Worm (Caenorhabditis elegans) whole organism, L4 larva: Measurements from ENCODE around the gene srxa-9.

Experiments
- F10B5.3 ChIP-seq: sonication (generic microtip); optimal IDR thresholded peaks from 2 replicates; lab custom pipeline; 2016; ENCODE audit warnings: mild to moderate bottlenecking, missing genetic modification characterization, missing compliant biosample characterization
- F26F4.8 ChIP-seq: fragments of 200-800 bp; sonication (Bioruptor generic); conservative IDR thresholded peaks from 2 replicates; pipeline ENCODE4 v1.3.6; 2022; ENCODE audit warnings: missing genetic modification characterization, missing compliant biosample characterization
- F37D6.2 ChIP-seq: sonication (generic microtip); optimal IDR thresholded peaks from 2 replicates; lab custom pipeline; 2016; ENCODE audit warnings: mild to moderate bottlenecking, missing genetic modification characterization, missing compliant biosample characterization
- F44E2.7 ChIP-seq: fragments of 200-800 bp; sonication (Bioruptor generic); IDR thresholded peaks from 2 replicates; pipeline ENCODE4 v2.1.2; 2022; ENCODE audit warnings: missing genetic modification characterization, missing compliant biosample characterization
- F49E8.2 ChIP-seq: sonication (generic microtip); optimal IDR thresholded peaks from 2 replicates; lab custom pipeline; 2016; ENCODE audit warnings: missing compliant biosample characterization, mild to moderate bottlenecking, missing genetic modification characterization, borderline replicate concordance
- T26A8.4 ChIP-seq: fragments of 200-800 bp; sonication (Bioruptor generic); IDR thresholded peaks from 2 replicates; pipeline ENCODE4 v1.3.6; 2022; ENCODE audit warnings: missing genetic modification characterization, missing compliant biosample characterization
- Y48G9A.11 ChIP-seq: fragments of 200-800 bp; sonication (Bioruptor generic); IDR thresholded peaks from 2 replicates; pipeline ENCODE4 v1.3.6; 2022; ENCODE audit warnings: missing genetic modification reagents, missing genetic modification characterization, missing compliant biosample characterization
- Y5F2A.4 ChIP-seq: fragments of 200-800 bp; sonication (Bioruptor generic); optimal IDR thresholded peaks from 2 replicates; lab custom pipeline; 2018; ENCODE audit warnings: mild to moderate bottlenecking, missing genetic modification characterization, missing compliant biosample characterization
- aha-1 ChIP-seq: fragments of 150-350 bp; peaks from one replicate; lab custom pipeline; 2014; ENCODE audit warnings: missing biosample characterization, missing genetic modification characterization
- ceh-20 ChIP-seq: fragments of 200-800 bp; sonication (Bioruptor generic); IDR thresholded peaks from 2 replicates; pipeline ENCODE4 v1.3.6; 2022; ENCODE audit warnings: missing genetic modification reagents, missing genetic modification characterization, missing compliant biosample characterization
- ceh-28 ChIP-seq: fragments of 150-350 bp; optimal IDR thresholded peaks from 2 replicates; lab custom pipeline; 2014; ENCODE audit warnings: missing biosample characterization, missing genetic modification reagents, missing genetic modification characterization
- ceh-32 ChIP-seq: sonication (generic microtip); optimal IDR thresholded peaks from 2 replicates; lab custom pipeline; 2016; ENCODE audit warnings: mild to moderate bottlenecking, missing genetic modification characterization, missing compliant biosample characterization; ENCODE audit not compliant: poor library complexity
- ces-1 ChIP-seq: fragments of 150-350 bp; sonication (generic microtip); optimal IDR thresholded peaks from 4 replicates; lab custom pipeline; 2014; ENCODE audit warnings: missing biosample characterization, missing genetic modification reagents, missing genetic modification characterization
- cey-2 ChIP-seq: sonication (generic microtip); optimal IDR thresholded peaks from 3 replicates; lab custom pipeline; 2017; ENCODE audit warnings: missing genetic modification characterization, mild to moderate bottlenecking, missing compliant biosample characterization, antibody characterized with exemption, borderline replicate concordance; ENCODE audit not compliant: insufficient read depth
- daf-16 ChIP-seq, 3 experiments: sonication (generic microtip); optimal IDR thresholded peaks; 2 replicates each; lab custom pipeline; 2016 to 2017; ENCODE audit warnings: missing genetic modification characterization in 3 of 3, missing genetic modification reagents in 3 of 3, mild to moderate bottlenecking in 2 of 3, missing compliant biosample characterization in 2 of 3, missing biosample characterization in 1 of 3, moderate library complexity in 1 of 3
- daf-19 ChIP-seq: fragments of 200-800 bp; sonication (Bioruptor generic); conservative IDR thresholded peaks from 2 replicates; pipeline ENCODE4 v1.3.6; 2022; ENCODE audit warnings: missing genetic modification characterization, missing compliant biosample characterization
- dmd-6 ChIP-seq: fragments of 200-800 bp; sonication (Bioruptor generic); IDR thresholded peaks from 2 replicates; pipeline ENCODE4 v1.3.6; 2022; ENCODE audit warnings: missing genetic modification reagents, missing genetic modification characterization, missing compliant biosample characterization
- dmd-8 ChIP-seq: fragments of 200-800 bp; sonication (Bioruptor generic); IDR thresholded peaks from 2 replicates; pipeline ENCODE4 v1.3.6; 2022; ENCODE audit warnings: missing genetic modification characterization, missing compliant biosample characterization
- dmd-9 ChIP-seq: fragments of 200-800 bp; sonication (Bioruptor generic); IDR thresholded peaks from 2 replicates; pipeline ENCODE4 v1.3.6; 2022; ENCODE audit warnings: missing genetic modification reagents, missing genetic modification characterization, missing compliant biosample characterization
- dpl-1 ChIP-seq: fragments of 150-350 bp; optimal IDR thresholded peaks from 2 replicates; lab custom pipeline; 2014; ENCODE audit warnings: missing biosample characterization, missing genetic modification reagents, missing genetic modification characterization
- egl-27 ChIP-seq: sonication (generic microtip); optimal IDR thresholded peaks from 3 replicates; lab custom pipeline; 2017; ENCODE audit warnings: missing biosample characterization, missing genetic modification reagents, missing genetic modification characterization
- fos-1 ChIP-seq: fragments of 150-350 bp; optimal IDR thresholded peaks from 2 replicates; lab custom pipeline; 2014; ENCODE audit warnings: missing biosample characterization, missing genetic modification characterization
- gei-8 ChIP-seq: fragments of 200-800 bp; sonication (Bioruptor generic); optimal IDR thresholded peaks from 2 replicates; lab custom pipeline; 2018; ENCODE audit warnings: mild to moderate bottlenecking, missing genetic modification characterization, missing compliant biosample characterization
- hif-1 ChIP-seq, 2 experiments: sonication (generic microtip); optimal IDR thresholded peaks; 2 replicates each; lab custom pipeline; 2016 to 2017; ENCODE audit warnings: missing compliant biosample characterization in 2 of 2, missing genetic modification characterization in 2 of 2, missing genetic modification reagents in 2 of 2, missing genotype in 2 of 2, mild to moderate bottlenecking in 1 of 2
- hlh-30 ChIP-seq: sonication (generic microtip); optimal IDR thresholded peaks from 2 replicates; lab custom pipeline; 2017; ENCODE audit warnings: antibody characterized with exemption, mild to moderate bottlenecking, missing genetic modification characterization, missing compliant biosample characterization; ENCODE audit not compliant: insufficient read depth
- hmg-1.1 ChIP-seq: fragments of 200-800 bp; sonication (Bioruptor generic); IDR thresholded peaks from 2 replicates; pipeline ENCODE4 v1.3.6; 2022; ENCODE audit warnings: missing genetic modification reagents, missing genetic modification characterization, missing compliant biosample characterization
- jun-1 ChIP-seq: fragments of 150-350 bp; optimal IDR thresholded peaks from 2 replicates; lab custom pipeline; 2014; ENCODE audit warnings: missing biosample characterization, missing genetic modification reagents, missing genetic modification characterization
- lim-7 ChIP-seq: fragments of 200-800 bp; sonication (Bioruptor generic); IDR thresholded peaks from 2 replicates; pipeline ENCODE4 v1.3.6; 2022; ENCODE audit warnings: missing genetic modification characterization, missing compliant biosample characterization
- lin-38 ChIP-seq: fragments of 200-800 bp; sonication (Bioruptor generic); IDR thresholded peaks from 2 replicates; pipeline ENCODE4 v1.3.6; 2022; ENCODE audit warnings: missing genetic modification reagents, missing genetic modification characterization, missing compliant biosample characterization
- lsy-2 ChIP-seq, 2 experiments: fragments of 150-350 bp in 1 of 2; sonication (generic microtip) in 1 of 2; optimal IDR thresholded peaks; 2 replicates each; lab custom pipeline; 2014 to 2017; ENCODE audit warnings: missing biosample characterization in 2 of 2, missing genetic modification characterization in 2 of 2
- mdt-29 ChIP-seq: fragments of 200-800 bp; sonication (Bioruptor generic); IDR thresholded peaks from 2 replicates; pipeline ENCODE4 v1.3.6; 2022; ENCODE audit warnings: missing genetic modification reagents, missing genetic modification characterization, missing compliant biosample characterization
- mes-2 ChIP-seq: sonication (generic microtip); optimal IDR thresholded peaks from 2 replicates; lab custom pipeline; 2016; ENCODE audit warnings: missing genotype, mild to moderate bottlenecking, missing genetic modification characterization, missing compliant biosample characterization; ENCODE audit not compliant: poor library complexity, severe bottlenecking
- mxl-2 ChIP-seq: fragments of 200-800 bp; sonication (Bioruptor generic); conservative IDR thresholded peaks from 2 replicates; pipeline ENCODE4 v1.3.6; 2022; ENCODE audit warnings: missing genetic modification reagents, missing genetic modification characterization, missing compliant biosample characterization
- nhr-237 ChIP-seq: sonication (generic microtip); optimal IDR thresholded peaks from 2 replicates; lab custom pipeline; 2017; ENCODE audit warnings: missing biosample characterization, missing genetic modification characterization
- nhr-25 ChIP-seq: sonication (generic microtip); optimal IDR thresholded peaks from 2 replicates; lab custom pipeline; 2017; ENCODE audit warnings: missing genetic modification characterization, mild to moderate bottlenecking, missing compliant biosample characterization, antibody characterized with exemption, moderate library complexity, borderline replicate concordance; ENCODE audit not compliant: insufficient read depth
- pha-4 ChIP-seq, 2 experiments: fragments of 150-350 bp in 1 of 2; fragments of 200-800 bp in 1 of 2; sonication (Bioruptor generic) in 1 of 2; IDR thresholded peaks in 1 of 2; optimal IDR thresholded peaks in 1 of 2; 2 replicates each; pipeline versions ENCODE4 v1.3.6 to Lab custom; 2014 to 2022; ENCODE audit warnings: missing genetic modification characterization in 2 of 2, missing genetic modification reagents in 2 of 2, missing biosample characterization in 1 of 2, missing compliant biosample characterization in 1 of 2
- php-3 ChIP-seq: fragments of 200-800 bp; sonication (Bioruptor generic); IDR thresholded peaks from 2 replicates; pipeline ENCODE4 v1.3.6; 2022; ENCODE audit warnings: missing genetic modification reagents, missing genetic modification characterization, missing compliant biosample characterization
- saeg-2 ChIP-seq: fragments of 200-800 bp; sonication (Bioruptor generic); IDR thresholded peaks from 2 replicates; pipeline ENCODE4 v1.3.6; 2022; ENCODE audit warnings: missing genetic modification reagents, missing genetic modification characterization, missing compliant biosample characterization
- spr-1 ChIP-seq: sonication (generic microtip); optimal IDR thresholded peaks from 2 replicates; lab custom pipeline; 2016; ENCODE audit warnings: mild to moderate bottlenecking, missing genetic modification characterization, missing compliant biosample characterization
- spr-3 ChIP-seq: fragments of 200-800 bp; sonication (Bioruptor generic); optimal IDR thresholded peaks from 2 replicates; lab custom pipeline; 2018; ENCODE audit warnings: mild to moderate bottlenecking, missing genetic modification characterization, missing compliant biosample characterization
- tag-97 ChIP-seq: fragments of 200-800 bp; sonication (Bioruptor generic); IDR thresholded peaks from 2 replicates; pipeline ENCODE4 v1.3.6; 2022; ENCODE audit warnings: missing genetic modification characterization, missing compliant biosample characterization
- unc-130 ChIP-seq: sonication (generic microtip); optimal IDR thresholded peaks from 2 replicates; lab custom pipeline; 2016; ENCODE audit warnings: missing genetic modification reagents, missing genetic modification characterization, missing compliant biosample characterization
- unc-62 ChIP-seq, 3 experiments: fragments of 150-350 bp in 1 of 3; sonication (generic microtip); optimal IDR thresholded peaks in 2 of 3; peaks in 1 of 3; 1 replicate in 1 of 3; 2 replicates in 2 of 3; lab custom pipeline; 2014 to 2017; ENCODE audit warnings: missing biosample characterization in 3 of 3, missing genetic modification characterization in 3 of 3, missing genetic modification reagents in 3 of 3, missing genotype in 1 of 3
- zip-11 ChIP-seq: fragments of 200-800 bp; sonication (Bioruptor generic); IDR thresholded peaks from 2 replicates; pipeline ENCODE4 v1.3.6; 2022; ENCODE audit warnings: missing genetic modification characterization, missing compliant biosample characterization

srxa-9 gene

ce11 chrX:15707366-15707892 lies 39.4 kb upstream of the srxa-9 start (continued):
- no peak for TF ChIP-seq mxl-2 (GFP tag; lab: Robert Waterston, UW)
- no peak for TF ChIP-seq Y5F2A.4 (GFP tag; lab: Kevin White, UChicago)
- peak; percentile 82 for TF ChIP-seq ceh-20 (GFP tag; lab: Robert Waterston, UW)
- no peak for TF ChIP-seq fos-1
- peak; percentile 59 for TF ChIP-seq ceh-28 (tag; lab: Kevin White, UChicago)
- no peak for TF ChIP-seq dmd-9 (GFP tag; lab: Robert Waterston, UW)
- no peak for TF ChIP-seq F26F4.8
- TF ChIP-seq php-3, result no peak
- peak; percentile 34 for TF ChIP-seq lin-38 (GFP tag; lab: Robert Waterston, UW)
- peak; percentile 46 for TF ChIP-seq F37D6.2 (tag; lab: Kevin White, UChicago)
- TF ChIP-seq dmd-6 (GFP tag; lab: Robert Waterston, UW), result peak; percentile 95
- TF ChIP-seq dpl-1 (GFP tag; lab: Kevin White, UChicago), result no peak
- TF ChIP-seq zip-11, result no peak
- TF ChIP-seq spr-3 (GFP tag; lab: Kevin White, UChicago), result no peak
- no peak for TF ChIP-seq tag-97 (GFP tag; lab: Robert Waterston, UW)
- TF ChIP-seq gei-8 (GFP tag; lab: Kevin White, UChicago), result peak; percentile 54
- TF ChIP-seq nhr-237, result no peak
- TF ChIP-seq T26A8.4 (GFP tag; lab: Robert Waterston, UW), result peak; percentile 64

- TF ChIP-seq F49E8.2 (tag; lab: Kevin White, UChicago) (no peak), daf-19 (GFP tag; lab: Robert Waterston, UW) (no peak), unc-62 (GFP tag; optimal IDR thresholded peaks at IDR 0.05 in 1 of 2; lab: Kevin White, UChicago) (peak in 1 of 2 experiments; percentile 56), unc-62 (tag; optimal IDR thresholded peaks at IDR 0.05; lab: Kevin White, UChicago) (no peak), daf-16 (GFP tag; optimal IDR thresholded peaks at IDR 0.05; lab: Kevin White, UChicago) (no peak), daf-16 (tag; optimal IDR thresholded peaks at IDR 0.05; lab: Kevin White, UChicago) (peak; percentile 65), jun-1 (tag; lab: Kevin White, UChicago) (no peak), F10B5.3 (tag; lab: Kevin White, UChicago) (no peak), hif-1 (tag; optimal IDR thresholded peaks at IDR 0.05; lab: Kevin White, UChicago) (no peak)
These were observed 38.9 kb upstream of the srxa-9 start, which contains the start of gene nhr-48 for ce11 chrX:15707913-15708312. TSS of gene nhr-48 (plus strand) at chrX:15708213.

ce11 chrX:15709594-15709993 lies 37.2 kb upstream of the srxa-9 start:
- no peak for TF ChIP-seq cey-2
- TF ChIP-seq mdt-29 (GFP tag; lab: Robert Waterston, UW), result no peak
- no peak for TF ChIP-seq pha-4 (GFP tag; IDR thresholded peaks at IDR 0.05; lab: Robert Waterston, UW)
- no peak for TF ChIP-seq pha-4 (tag; optimal IDR thresholded peaks at IDR 0.05; lab: Kevin White, UChicago)
- peak in 1 of 2 experiments; percentile 55 for TF ChIP-seq lsy-2 (tag; optimal IDR thresholded peaks at IDR 0.05; lab: Kevin White, UChicago)
- no peak for TF ChIP-seq ces-1 (GFP tag; lab: Kevin White, UChicago)
- no peak for TF ChIP-seq Y5F2A.4 (GFP tag; lab: Kevin White, UChicago)
- no peak for TF ChIP-seq spr-1
- TF ChIP-seq zip-11, result no peak
- TF ChIP-seq Y48G9A.11, result no peak
- peak; percentile 85 for TF ChIP-seq aha-1 (tag; lab: Kevin White, UChicago)
- no peak for TF ChIP-seq ceh-32 (tag; lab: Kevin White, UChicago)
- TF ChIP-seq dmd-9 (GFP tag; lab: Robert Waterston, UW), result no peak
- peak; percentile 88 for TF ChIP-seq hlh-30 (tag; lab: Kevin White, UChicago)
- TF ChIP-seq dmd-6 (GFP tag; lab: Robert Waterston, UW), result peak; percentile 93
- TF ChIP-seq hmg-1.1 (GFP tag; lab: Robert Waterston, UW), result no peak
- no peak for TF ChIP-seq F49E8.2 (tag; lab: Kevin White, UChicago)
- TF ChIP-seq dmd-8, result no peak
- no peak for TF ChIP-seq egl-27 (tag; lab: Kevin White, UChicago)
- TF ChIP-seq dpl-1 (GFP tag; lab: Kevin White, UChicago), result no peak
- TF ChIP-seq nhr-25 (tag; lab: Kevin White, UChicago), result peak; percentile 49
- TF ChIP-seq F44E2.7 (GFP tag; lab: Robert Waterston, UW), result no peak
- TF ChIP-seq hif-1 (tag; optimal IDR thresholded peaks at IDR 0.05; lab: Kevin White, UChicago), result no peak
- TF ChIP-seq lim-7 (GFP tag; lab: Robert Waterston, UW), result no peak
- no peak for TF ChIP-seq saeg-2
- TF ChIP-seq unc-130, result no peak
- TF ChIP-seq mes-2 (tag; lab: Kevin White, UChicago), result peak; percentile 43
